Fruit fly (Drosophila melanogaster): ENCODE measurements around the gene CG5664.

- TF ChIP-seq CTCF (optimal IDR thresholded peaks at IDR 0.05) (no peak), CG8478 (optimal IDR thresholded peaks at IDR 0.05) (no peak)
Observed at dm6 chr3L:21433744-21434384, 7.3 kb downstream of the CG5664 start.
